Fruit fly (Drosophila melanogaster) S2 (cell line): Measurements from ENCODE around the gene CG31459.

Experiments
- CG8478 ChIP-seq: fragments of >200 bp; optimal IDR thresholded peaks from 2 replicates; lab custom pipeline; 2018
- CTCF ChIP-seq, 2 experiments: fragments of >200 bp; optimal IDR thresholded peaks; 2 replicates each; lab custom pipeline; 2018

Gene CG31459

DNA sequence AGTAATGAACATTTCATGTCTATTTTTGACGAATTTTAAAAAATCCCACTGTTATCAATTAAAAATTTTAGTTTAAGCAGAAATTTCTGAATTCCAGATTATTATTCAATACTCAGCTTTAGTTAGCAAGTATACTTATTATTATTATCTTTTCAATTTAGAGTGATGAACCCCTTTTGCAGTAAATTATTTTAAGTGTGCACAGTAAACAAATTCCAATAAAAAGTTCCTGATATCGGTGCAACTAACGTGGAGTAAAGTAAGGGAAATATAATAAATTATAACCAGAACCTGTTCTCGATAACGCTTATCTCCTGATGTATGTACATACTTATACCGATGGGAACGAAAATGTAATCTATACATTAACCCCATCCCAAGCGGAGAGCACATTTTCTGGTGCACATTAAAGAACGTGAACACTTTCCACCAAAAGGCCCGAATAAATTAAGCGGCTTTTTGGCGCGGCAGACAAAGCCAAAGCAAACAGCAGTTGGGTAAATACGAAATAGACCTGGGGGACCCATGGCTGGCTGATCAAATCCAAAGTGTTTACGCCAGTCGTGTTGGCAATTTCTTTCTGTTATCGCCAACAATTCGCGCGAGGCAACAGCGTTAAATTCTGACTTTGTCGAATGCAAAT, 17.5 kb downstream of the CG31459 start:
- TF ChIP-seq CG8478 (lab: Kevin White, UChicago) (no peak), CTCF (optimal IDR thresholded peaks at IDR 0.05; lab: Kevin White, UChicago) (no peak)

DNA sequence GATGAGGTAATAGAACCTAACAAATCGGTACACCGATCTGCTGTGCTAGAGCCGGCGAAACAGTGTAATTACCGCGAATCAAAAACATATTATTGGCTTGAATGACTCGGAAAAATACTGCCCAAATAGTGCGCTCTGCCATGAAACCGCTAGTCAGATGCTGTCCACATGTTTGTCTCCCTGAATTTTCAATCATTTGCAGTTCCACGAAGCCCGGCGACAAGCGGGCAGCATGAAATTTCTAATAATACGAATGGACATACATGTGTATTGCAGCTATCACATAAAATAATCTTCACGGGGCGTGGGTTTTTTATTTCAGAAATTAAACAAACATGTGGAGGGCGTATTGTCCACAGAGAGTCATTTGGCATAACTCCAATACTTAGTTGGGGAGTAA, 18.3 kb downstream of the CG31459 start:
- no peak for TF ChIP-seq CTCF (optimal IDR thresholded peaks at IDR 0.05; lab: Kevin White, UChicago)
- TF ChIP-seq CG8478 (lab: Kevin White, UChicago), result no peak

- TF ChIP-seq CTCF (optimal IDR thresholded peaks at IDR 0.05; lab: Kevin White, UChicago) (no peak), CG8478 (lab: Kevin White, UChicago) (no peak)
These were observed 18.9 kb downstream of the CG31459 start for dm6 chr3R:19859370-19860033.

DNA sequence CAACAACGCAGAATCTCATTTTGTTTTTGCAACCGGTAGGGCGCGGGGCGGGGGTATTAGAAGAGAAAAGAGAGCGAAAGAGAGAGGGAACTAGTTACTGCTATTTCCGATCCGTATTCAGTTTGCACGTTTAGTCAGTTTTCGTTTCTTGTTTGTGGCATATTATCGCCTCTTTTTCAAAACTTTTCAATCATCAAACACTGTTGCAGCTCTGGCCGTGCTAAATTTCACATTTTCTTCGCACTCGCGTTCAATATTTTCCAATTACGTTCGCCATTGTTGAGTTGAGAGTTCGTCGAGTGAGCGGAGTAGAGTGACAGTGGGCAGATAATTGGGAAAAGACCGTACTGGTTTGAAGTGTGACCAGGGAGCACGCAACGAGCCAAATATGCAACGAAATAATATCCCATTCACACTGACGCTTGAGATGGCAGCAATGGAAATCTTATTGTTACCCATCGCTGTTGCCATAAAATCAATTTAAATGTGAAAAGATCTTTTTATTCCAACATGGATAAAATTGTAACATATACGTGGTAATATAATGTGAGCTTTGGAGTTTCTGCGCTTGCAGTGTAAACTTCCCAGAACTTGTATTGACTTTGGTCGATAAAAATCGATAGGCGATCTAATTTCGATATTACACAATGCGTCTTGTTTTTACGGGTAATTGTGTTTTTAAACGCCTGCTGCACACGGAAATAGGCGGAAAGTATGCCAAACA, 20.5 kb downstream of the CG31459 start, which contains the start of the genes Ire1 and Mrm2:
Ire1 (minus strand) TSS at position 296 of the 724 bp plus-strand sequence.
Mrm2 (plus strand) TSS at position 615 of the 724 bp plus-strand sequence.
- TF ChIP-seq CG8478 (lab: Kevin White, UChicago), result no peak
- TF ChIP-seq CTCF (optimal IDR thresholded peaks at IDR 0.05; lab: Kevin White, UChicago), result peak; percentile 8 to 31

DNA sequence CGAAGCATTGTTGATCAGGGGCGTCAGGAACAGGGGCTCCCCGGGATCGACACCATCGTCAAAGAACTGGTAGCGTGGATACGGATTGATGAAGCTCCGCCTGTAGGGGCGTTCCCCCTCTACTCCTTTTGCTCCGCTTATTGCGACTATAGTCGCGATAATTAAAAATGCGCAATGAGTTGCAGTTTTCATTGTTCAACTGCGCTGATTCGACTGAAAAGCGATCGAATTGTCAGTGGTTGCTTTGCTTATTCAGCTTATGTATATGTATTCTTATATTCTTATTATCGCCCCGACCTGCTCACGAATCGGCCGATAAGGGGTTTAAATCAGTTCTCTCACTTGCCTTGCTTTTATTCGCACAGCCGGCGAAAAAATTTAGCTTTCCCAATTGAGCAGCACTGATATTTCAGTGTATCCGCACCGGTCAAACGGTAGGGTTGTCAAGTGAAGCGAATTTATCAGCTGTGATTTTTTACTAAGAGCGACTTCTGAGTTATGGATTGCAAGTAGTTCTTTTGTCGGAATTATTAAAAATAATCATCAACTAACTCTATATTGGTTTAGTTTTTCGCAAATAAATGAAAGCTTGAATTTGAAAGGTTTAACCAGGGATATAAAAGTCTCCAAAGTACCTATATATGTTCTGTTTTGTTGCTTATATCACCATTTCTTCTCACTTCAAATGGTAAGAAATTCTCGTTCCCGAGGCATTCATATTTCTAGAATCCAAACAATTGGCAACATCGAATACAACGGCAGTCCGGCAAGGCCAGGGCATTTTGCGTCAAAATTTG, 23.5 kb downstream of the CG31459 start, which contains the start of the genes CG4572 and CG4686:
CG4572 (minus strand) TSS at position 415 of the 797 bp plus-strand sequence.
CG4686 (plus strand) TSS at position 518 of the 797 bp plus-strand sequence.
- TF ChIP-seq CTCF (optimal IDR thresholded peaks at IDR 0.05; lab: Kevin White, UChicago), result no peak
- TF ChIP-seq CG8478 (lab: Kevin White, UChicago), result no peak

DNA sequence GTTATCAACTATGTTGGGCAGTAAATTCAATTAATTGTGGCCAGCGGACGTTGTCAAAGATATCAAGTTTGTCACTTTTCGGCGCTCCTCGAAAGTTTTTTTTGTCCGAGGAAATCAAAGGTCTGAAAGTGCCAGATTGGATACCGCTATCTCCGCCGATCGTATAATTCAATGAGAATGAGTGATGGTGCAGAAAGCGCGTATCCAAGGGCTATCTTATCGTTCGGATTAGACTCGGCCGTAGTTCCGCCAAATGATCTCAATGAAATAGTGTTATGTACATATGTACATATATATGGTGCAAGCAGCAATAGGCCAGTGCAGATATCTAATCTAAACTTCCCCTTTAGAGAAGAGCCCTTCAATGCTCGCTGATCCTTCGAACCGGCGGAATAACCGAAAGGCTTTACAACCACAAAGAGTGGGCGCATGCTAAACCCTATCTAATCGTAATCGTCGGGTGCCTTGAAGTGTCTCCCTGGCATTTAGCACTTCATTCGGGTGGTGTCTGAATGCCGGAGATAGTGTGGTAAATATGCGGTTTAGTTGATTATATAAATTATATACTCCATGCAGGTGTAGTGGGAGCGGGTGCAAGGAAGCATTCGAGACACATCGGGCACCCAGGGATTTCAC, 32.6 kb downstream of the CG31459 start:
- TF ChIP-seq CG8478 (lab: Kevin White, UChicago), result no peak
- TF ChIP-seq CTCF (optimal IDR thresholded peaks at IDR 0.05; lab: Kevin White, UChicago), result no peak

- no peak for TF ChIP-seq CTCF (optimal IDR thresholded peaks at IDR 0.05; lab: Kevin White, UChicago)
- TF ChIP-seq CG8478 (lab: Kevin White, UChicago), result no peak
These were observed 34.7 kb downstream of the CG31459 start, which contains the start of gene Mrp5 for dm6 chr3R:19875118-19875887. Gene Mrp5 (minus strand): TSS chr3R:19875678.

DNA sequence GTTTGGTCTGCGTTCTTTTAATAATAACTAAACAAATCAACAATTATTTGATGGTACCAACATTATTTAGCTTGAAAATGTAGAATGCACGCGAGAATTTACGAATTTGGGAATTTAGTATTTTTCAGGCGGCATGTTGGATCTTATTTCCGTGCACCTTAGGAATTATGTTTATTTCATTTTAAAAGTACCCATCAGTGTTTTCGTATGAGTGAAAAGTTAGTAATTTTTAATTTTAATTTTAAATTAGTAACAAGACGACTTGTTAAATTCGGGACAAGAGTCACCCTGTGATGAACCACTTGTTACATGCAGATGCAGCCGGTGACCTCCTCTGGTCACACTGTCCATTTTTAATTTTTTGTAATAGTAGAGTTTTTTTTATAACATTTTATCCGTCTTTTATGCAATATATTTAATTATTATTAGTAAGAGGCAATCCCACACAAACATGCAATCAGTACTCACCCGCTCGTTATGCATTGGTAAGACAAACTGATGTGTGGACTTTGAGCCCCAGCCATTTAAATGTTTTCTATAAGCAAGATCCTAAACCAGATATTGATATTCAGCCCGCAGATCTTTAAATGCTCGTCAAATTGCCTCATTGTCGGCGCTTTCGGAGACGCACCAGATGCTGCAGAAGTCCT, 36.9 kb downstream of the CG31459 start, which contains the start of the genes CG17186 and Arc42:
CG17186 (minus strand) TSS at position 88 of the 650 bp plus-strand sequence.
Arc42 (plus strand) TSS at position 311 of the 650 bp plus-strand sequence.
- TF ChIP-seq CTCF (optimal IDR thresholded peaks at IDR 0.05; lab: Kevin White, UChicago) (no peak), CG8478 (lab: Kevin White, UChicago) (no peak)

dm6 chr3R:19879470-19880052, 38.9 kb downstream of the CG31459 start, which contains the start of gene Ask1:
Gene Ask1 (plus strand): TSS chr3R:19879719.
- TF ChIP-seq CG8478 (lab: Kevin White, UChicago) (no peak), CTCF (optimal IDR thresholded peaks at IDR 0.05; lab: Kevin White, UChicago) (no peak)

DNA sequence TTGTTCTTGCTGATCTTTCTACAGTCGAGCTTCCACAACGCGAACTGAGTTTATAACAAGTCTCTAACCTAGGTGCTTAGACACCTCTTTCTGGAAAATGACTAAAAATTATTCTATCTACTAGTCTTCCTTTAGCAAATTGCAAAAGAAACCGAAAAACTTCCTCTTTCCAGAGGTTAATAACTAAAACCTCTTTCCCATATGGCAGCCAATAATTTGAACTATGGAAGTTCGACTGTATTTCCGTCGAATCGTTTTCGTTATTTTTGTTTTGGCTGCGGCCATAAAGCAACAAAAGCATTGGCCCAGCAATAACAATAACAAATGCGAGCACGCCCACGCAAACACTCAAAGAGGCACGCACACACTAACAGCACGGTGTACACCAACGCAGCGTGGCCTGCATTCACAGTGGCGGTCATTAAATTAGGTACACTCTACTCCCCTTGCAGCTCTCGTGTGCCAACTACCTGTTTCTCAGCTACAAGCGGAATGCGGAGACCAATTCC, 39.8 kb downstream of the CG31459 start:
- no peak for TF ChIP-seq CTCF (optimal IDR thresholded peaks at IDR 0.05; lab: Kevin White, UChicago)
- no peak for TF ChIP-seq CG8478 (lab: Kevin White, UChicago)

dm6 chr3R:19888156-19888784, 47.6 kb downstream of the CG31459 start, which contains the start of gene ninaE:
Gene ninaE (minus strand): TSS chr3R:19888206.
- TF ChIP-seq CG8478 (lab: Kevin White, UChicago), result no peak
- no peak for TF ChIP-seq CTCF (optimal IDR thresholded peaks at IDR 0.05; lab: Kevin White, UChicago)
